Fruit fly (Drosophila melanogaster) whole organism, embryonic: ENCODE data around the gene kis.
A peak's percentile ranks its signal among the peaks of the same experiment; 100 is the strongest.

Experiments used
- Bgb ChIP-seq: fragments of 200-800 bp; sonication (Bioruptor generic); IDR thresholded peaks from 2 replicates; pipeline ENCODE4 v1.3.6; 2022; ENCODE audit warnings: missing biosample characterization, missing genetic modification characterization; ENCODE audit not compliant: partially characterized antibody
- CG10979 ChIP-seq: fragments of 200-800 bp; sonication (Bioruptor generic); optimal IDR thresholded peaks from 2 replicates; lab custom pipeline; 2018; ENCODE audit warnings: missing biosample characterization, mild to moderate bottlenecking, missing genetic modification characterization, moderate library complexity
- CG13123 ChIP-seq: fragments of 200-800 bp; sonication (Bioruptor generic); optimal IDR thresholded peaks from 2 replicates; lab custom pipeline; 2016; ENCODE audit warnings: missing biosample characterization, missing genetic modification characterization
- CG13894 ChIP-seq: fragments of 200-800 bp; sonication (Bioruptor generic); optimal IDR thresholded peaks from 3 replicates; lab custom pipeline; 2018; ENCODE audit warnings: missing biosample characterization, mild to moderate bottlenecking, missing genetic modification characterization, moderate library complexity
- CG14860 ChIP-seq: fragments of 200-800 bp; sonication (Bioruptor generic); IDR thresholded peaks from 3 replicates; pipeline ENCODE4 v1.3.6; 2022; ENCODE audit warnings: missing biosample characterization, missing genetic modification characterization; ENCODE audit not compliant: partially characterized antibody
- CG1529 ChIP-seq: fragments of 200-800 bp; sonication (Bioruptor generic); optimal IDR thresholded peaks from 3 replicates; lab custom pipeline; 2018; ENCODE audit warnings: missing biosample characterization, missing genetic modification characterization
- CG17328 ChIP-seq: fragments of 200-800 bp; sonication (Bioruptor generic); IDR thresholded peaks from 2 replicates; pipeline ENCODE4 v1.3.6; 2022; ENCODE audit warnings: missing biosample characterization, missing genetic modification characterization
- CG17568 ChIP-seq: fragments of 200-800 bp; sonication (Bioruptor generic); optimal IDR thresholded peaks from 2 replicates; lab custom pipeline; 2018; ENCODE audit warnings: missing biosample characterization, mild to moderate bottlenecking, missing genetic modification characterization, moderate library complexity
- CG18262 ChIP-seq: fragments of 200-800 bp; optimal IDR thresholded peaks from 3 replicates; lab custom pipeline; 2019; ENCODE audit warnings: missing biosample characterization, mild to moderate bottlenecking, missing genetic modification characterization, moderate library complexity
- CG1832 ChIP-seq: fragments of 200-800 bp; sonication (Bioruptor generic); optimal IDR thresholded peaks from 2 replicates; lab custom pipeline; 2017; ENCODE audit warnings: missing biosample characterization, mild to moderate bottlenecking, missing genetic modification characterization, inconsistent platforms
- CG18619 ChIP-seq: fragments of 200-800 bp; sonication (Bioruptor generic); optimal IDR thresholded peaks from 3 replicates; lab custom pipeline; 2017; ENCODE audit warnings: missing biosample characterization, mild to moderate bottlenecking, missing genetic modification characterization
- CG31388 ChIP-seq: fragments of 200-800 bp; sonication (Bioruptor generic); optimal IDR thresholded peaks from 2 replicates; lab custom pipeline; 2016; ENCODE audit warnings: missing biosample characterization, missing genetic modification characterization
- CG32532 ChIP-seq: fragments of 200-800 bp; sonication (Bioruptor generic); IDR thresholded peaks from 2 replicates; pipeline ENCODE4 v1.3.6; 2022; ENCODE audit warnings: missing biosample characterization, missing genetic modification characterization
- CG33213 ChIP-seq: fragments of 200-800 bp; sonication (Bioruptor generic); optimal IDR thresholded peaks from 3 replicates; lab custom pipeline; 2016; ENCODE audit warnings: missing biosample characterization, missing genetic modification characterization
- CG3407 ChIP-seq: fragments of 200-800 bp; sonication (Bioruptor generic); optimal IDR thresholded peaks from 2 replicates; lab custom pipeline; 2018; ENCODE audit warnings: missing biosample characterization, mild to moderate bottlenecking, missing genetic modification characterization
- CG3838 ChIP-seq: fragments of 200-800 bp; sonication (Bioruptor generic); optimal IDR thresholded peaks from 3 replicates; lab custom pipeline; 2016; ENCODE audit warnings: missing biosample characterization, missing genetic modification characterization
- CG3995 ChIP-seq: fragments of 200-800 bp; sonication (Bioruptor generic); optimal IDR thresholded peaks from 3 replicates; lab custom pipeline; 2016; ENCODE audit warnings: missing biosample characterization, missing genetic modification characterization
- CG4820 ChIP-seq: fragments of 200-800 bp; sonication (Bioruptor generic); optimal IDR thresholded peaks from 3 replicates; lab custom pipeline; 2016; ENCODE audit warnings: missing biosample characterization, missing genetic modification characterization
- CG8765 ChIP-seq: fragments of 200-800 bp; sonication (Bioruptor generic); IDR thresholded peaks from 2 replicates; pipeline ENCODE4 v1.3.6; 2022; ENCODE audit warnings: missing biosample characterization, missing genetic modification characterization
- CoRest ChIP-seq: fragments of 200-800 bp; sonication (Bioruptor generic); optimal IDR thresholded peaks from 3 replicates; lab custom pipeline; 2018; ENCODE audit warnings: missing biosample characterization, mild to moderate bottlenecking, missing genetic modification characterization, moderate library complexity
- D19A ChIP-seq: fragments of 200-800 bp; optimal IDR thresholded peaks from 3 replicates; lab custom pipeline; 2019; ENCODE audit warnings: missing biosample characterization, mild to moderate bottlenecking, missing genetic modification characterization, moderate library complexity
- Fer2 ChIP-seq: fragments of 200-800 bp; sonication (Bioruptor generic); optimal IDR thresholded peaks from 2 replicates; lab custom pipeline; 2018; ENCODE audit warnings: missing biosample characterization, mild to moderate bottlenecking, missing genetic modification characterization, moderate library complexity
- HHEX ChIP-seq: fragments of 200-800 bp; sonication (Bioruptor generic); optimal IDR thresholded peaks from 3 replicates; lab custom pipeline; 2017; ENCODE audit warnings: missing biosample characterization, mild to moderate bottlenecking, missing genetic modification characterization, missing genetic modification reagents
- MBD-R2 ChIP-seq: fragments of 200-800 bp; sonication (Bioruptor generic); IDR thresholded peaks from 2 replicates; pipeline ENCODE4 v1.3.6; 2022; ENCODE audit warnings: missing biosample characterization, missing genetic modification characterization
- Med ChIP-seq: fragments of 200-800 bp; sonication (Bioruptor generic); peaks from one replicate; lab custom pipeline; 2016; ENCODE audit warnings: missing biosample characterization, missing genetic modification characterization, mild to moderate bottlenecking, inconsistent platforms, moderate library complexity
- NFAT ChIP-seq: fragments of 200-800 bp; sonication (Bioruptor generic); IDR thresholded peaks from 2 replicates; pipeline ENCODE4 v1.3.6; 2022; ENCODE audit warnings: missing biosample characterization, missing genetic modification characterization
- Ptx1 ChIP-seq: fragments of 200-800 bp; sonication (Bioruptor generic); IDR thresholded peaks from 2 replicates; pipeline ENCODE4 v1.3.6; 2022; ENCODE audit warnings: missing biosample characterization, missing genetic modification characterization
- Six4 ChIP-seq: fragments of 200-800 bp; sonication (Bioruptor generic); optimal IDR thresholded peaks from 2 replicates; lab custom pipeline; 2016; ENCODE audit warnings: missing biosample characterization, missing genetic modification characterization
- Sox100B ChIP-seq: fragments of 200-800 bp; sonication (Bioruptor generic); optimal IDR thresholded peaks from 3 replicates; lab custom pipeline; 2018; ENCODE audit warnings: missing biosample characterization, mild to moderate bottlenecking, missing genetic modification characterization
- Ssrp ChIP-seq: fragments of 200-800 bp; sonication (Bioruptor generic); optimal IDR thresholded peaks from 2 replicates; lab custom pipeline; 2018; ENCODE audit warnings: missing biosample characterization, mild to moderate bottlenecking, missing genetic modification characterization, moderate library complexity
- Trl ChIP-seq, 3 experiments: fragments of >200 bp in 2 of 3; fragments of 200-800 bp in 1 of 3; sonication (Bioruptor generic) in 1 of 3; optimal IDR thresholded peaks; 2 replicates in 1 of 3; 3 replicates in 2 of 3; lab custom pipeline; 2016 to 2017; ENCODE audit warnings: missing biosample characterization in 1 of 3, missing genetic modification characterization in 1 of 3
- Xrp1 ChIP-seq: fragments of 200-800 bp; sonication (Bioruptor generic); IDR thresholded peaks from 2 replicates; pipeline ENCODE4 v1.3.6; 2022; ENCODE audit warnings: missing biosample characterization, missing genetic modification characterization
- chinmo ChIP-seq: fragments of 200-800 bp; sonication (Bioruptor generic); IDR thresholded peaks from 4 replicates; pipeline ENCODE4 v1.3.6; 2022; ENCODE audit warnings: missing biosample characterization, missing genetic modification characterization; ENCODE audit not compliant: partially characterized antibody
- cwo ChIP-seq: fragments of 200-800 bp; sonication (Bioruptor generic); optimal IDR thresholded peaks from 3 replicates; lab custom pipeline; 2017; ENCODE audit warnings: missing biosample characterization, missing genetic modification characterization, mild to moderate bottlenecking, moderate library complexity, missing genetic modification reagents
- fd96Cb ChIP-seq: fragments of 200-800 bp; sonication (Bioruptor generic); optimal IDR thresholded peaks from 2 replicates; lab custom pipeline; 2018; ENCODE audit warnings: missing biosample characterization, mild to moderate bottlenecking, missing genetic modification characterization, moderate library complexity
- fru ChIP-seq: fragments of >200 bp; optimal IDR thresholded peaks from 2 replicates; lab custom pipeline; 2017
- gro ChIP-seq: fragments of 200-800 bp; sonication (Bioruptor generic); optimal IDR thresholded peaks from 2 replicates; lab custom pipeline; 2016; ENCODE audit warnings: missing biosample characterization, missing genetic modification characterization
- gsb ChIP-seq: fragments of 200-800 bp; sonication (Bioruptor generic); IDR thresholded peaks from 2 replicates; pipeline ENCODE4 v1.3.6; 2022; ENCODE audit warnings: missing biosample characterization, missing genetic modification characterization
- hkb ChIP-seq, 2 experiments: fragments of 200-800 bp in 1 of 2; fragments of >200 bp in 1 of 2; sonication (Bioruptor generic) in 1 of 2; IDR thresholded peaks in 1 of 2; optimal IDR thresholded peaks in 1 of 2; 2 replicates each; pipeline versions ENCODE4 v1.3.6 to Lab custom; 2017 to 2022; ENCODE audit warnings: missing biosample characterization in 1 of 2, missing genetic modification characterization in 1 of 2
- lab ChIP-seq: fragments of 200-800 bp; sonication (Bioruptor generic); optimal IDR thresholded peaks from 3 replicates; lab custom pipeline; 2017; ENCODE audit warnings: missing biosample characterization, missing genetic modification characterization, mild to moderate bottlenecking, moderate library complexity, missing genetic modification reagents
- lmd ChIP-seq: fragments of 200-800 bp; sonication (Bioruptor generic); IDR thresholded peaks from 2 replicates; pipeline ENCODE4 v1.3.6; 2022; ENCODE audit warnings: missing biosample characterization, missing genetic modification characterization
- lola ChIP-seq, 3 experiments: fragments of >200 bp in 2 of 3; fragments of 200-800 bp in 1 of 3; sonication (Bioruptor generic) in 1 of 3; optimal IDR thresholded peaks; 2 replicates each; lab custom pipeline; 2017 to 2019; ENCODE audit warnings: missing biosample characterization in 3 of 3, missing genetic modification characterization in 3 of 3, mild to moderate bottlenecking in 1 of 3, moderate library complexity in 1 of 3
- mirr ChIP-seq: fragments of 200-800 bp; sonication (Bioruptor generic); optimal IDR thresholded peaks from 3 replicates; lab custom pipeline; 2018; ENCODE audit warnings: missing biosample characterization, mild to moderate bottlenecking, missing genetic modification characterization
- nmo ChIP-seq: fragments of 200-800 bp; sonication (Bioruptor generic); optimal IDR thresholded peaks from 2 replicates; lab custom pipeline; 2018; ENCODE audit warnings: missing biosample characterization, mild to moderate bottlenecking, missing genetic modification characterization, moderate library complexity
- pros ChIP-seq: fragments of 200-800 bp; sonication (Bioruptor generic); optimal IDR thresholded peaks from 3 replicates; lab custom pipeline; 2019; ENCODE audit warnings: missing biosample characterization, mild to moderate bottlenecking, missing genetic modification characterization, moderate library complexity
- scrt ChIP-seq: fragments of 200-800 bp; sonication (Bioruptor generic); optimal IDR thresholded peaks from 2 replicates; lab custom pipeline; 2018; ENCODE audit warnings: missing biosample characterization, mild to moderate bottlenecking, missing genetic modification characterization, moderate library complexity
- sens-2 ChIP-seq: fragments of 200-800 bp; sonication (Bioruptor generic); IDR thresholded peaks from 2 replicates; pipeline ENCODE4 v1.3.6; 2022; ENCODE audit warnings: missing biosample characterization, missing genetic modification characterization
- shn ChIP-seq: fragments of 200-800 bp; sonication (Bioruptor generic); optimal IDR thresholded peaks from 3 replicates; lab custom pipeline; 2016; ENCODE audit warnings: missing biosample characterization, missing genetic modification characterization

Gene kis

DNA sequence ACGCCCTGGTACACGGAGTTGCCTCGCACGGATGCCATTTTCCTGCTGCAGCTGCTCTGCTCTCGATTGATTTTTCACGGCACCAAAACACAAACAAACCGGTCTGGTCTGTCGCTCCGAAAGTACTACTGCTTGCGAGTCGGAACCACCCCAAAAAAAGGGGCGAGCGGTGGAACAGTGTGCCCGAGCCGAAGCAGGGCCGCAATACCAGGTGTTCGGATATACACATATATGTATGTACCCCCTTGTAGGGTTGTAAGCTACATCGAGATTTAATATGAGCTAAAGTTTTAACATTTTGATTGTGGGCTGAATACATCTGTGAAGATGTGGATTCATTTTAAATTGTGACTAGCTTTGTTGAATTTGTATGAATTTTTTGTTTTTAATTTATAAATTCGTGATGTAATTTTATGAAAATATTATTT lies 35.0 kb upstream of the kis start (continued):
- TF ChIP-seq CG18262 (tag; lab: Kevin White, UChicago), result peak; percentile 38
- peak; percentile 94 for TF ChIP-seq Med
- TF ChIP-seq NFAT (GFP tag; lab: Robert Waterston, UW), result peak; percentile 50; the same call in 1 of the 2 replicates
- TF ChIP-seq CG3995 (GFP tag; lab: Kevin White, UChicago), result no peak
- peak; percentile 9; the same call in 1 of the 2 replicates for TF ChIP-seq lmd (GFP tag; lab: Robert Waterston, UW)
- 0 out of 2 replicates have a peak, but pooled peaks have one; percentile 33 for TF ChIP-seq sens-2 (GFP tag; lab: Robert Waterston, UW)
- TF ChIP-seq CG8765, result no peak
- no peak for TF ChIP-seq fru (lab: Kevin White, UChicago)
- TF ChIP-seq CoRest, result peak; percentile 64
- peak; percentile 19 for TF ChIP-seq CG3407 (GFP tag; lab: Kevin White, UChicago)
- peak; percentile 49 for TF ChIP-seq mirr (GFP tag; lab: Kevin White, UChicago)
- peak; percentile 22 for TF ChIP-seq fd96Cb (tag; lab: Kevin White, UChicago)
- TF ChIP-seq cwo (GFP tag; lab: Kevin White, UChicago), result peak; percentile 52
- no peak for TF ChIP-seq CG1832 (GFP tag; lab: Kevin White, UChicago)
- TF ChIP-seq Bgb (GFP tag; lab: Robert Waterston, UW), result peak; percentile 53; the same call in 1 of the 2 replicates
- peak; percentile 16 for TF ChIP-seq CG17568 (GFP tag; lab: Kevin White, UChicago)
- peak; percentile 59 for TF ChIP-seq gro (GFP tag; lab: Kevin White, UChicago)
- peak; percentile 45; the same call in 1 of the 2 replicates for TF ChIP-seq Ptx1
- TF ChIP-seq lola (GFP tag; optimal IDR thresholded peaks at IDR 0.05; lab: Kevin White, UChicago), result peak in 1 of 3 experiments; percentile 36
- TF ChIP-seq CG10979, result peak; percentile 33
- TF ChIP-seq CG33213 (GFP tag; lab: Kevin White, UChicago), result peak; percentile 70
- TF ChIP-seq pros (GFP tag; lab: Kevin White, UChicago), result no peak
- no peak for TF ChIP-seq CG1529
- TF ChIP-seq CG17328, result 0 out of 2 replicates have a peak, but pooled peaks have one; percentile 35
- TF ChIP-seq CG4820, result peak; percentile 3
- no peak for TF ChIP-seq Ssrp (tag; lab: Kevin White, UChicago)
- TF ChIP-seq CG31388, result no peak
- TF ChIP-seq nmo (GFP tag; lab: Kevin White, UChicago), result peak; percentile 46
- peak; percentile 39 for TF ChIP-seq scrt (GFP tag; lab: Kevin White, UChicago)
- TF ChIP-seq lab (GFP tag; lab: Kevin White, UChicago), result no peak
- peak; percentile 56; the same call in 1 of the 2 replicates for TF ChIP-seq Xrp1 (GFP tag; lab: Robert Waterston, UW)
- TF ChIP-seq CG18619 (GFP tag; lab: Kevin White, UChicago), result peak; percentile 13
- no peak for TF ChIP-seq Trl (optimal IDR thresholded peaks at IDR 0.05; lab: Kevin White, UChicago)
- TF ChIP-seq Trl (GFP tag; optimal IDR thresholded peaks at IDR 0.05; lab: Kevin White, UChicago), result peak; percentile 54
- peak; percentile 62 for TF ChIP-seq D19A (tag; lab: Kevin White, UChicago)
- peak; percentile 50 for TF ChIP-seq shn (GFP tag; lab: Kevin White, UChicago)
- peak; percentile 66 for TF ChIP-seq CG32532 (GFP tag; lab: Robert Waterston, UW)
- TF ChIP-seq HHEX (GFP tag; lab: Kevin White, UChicago), result peak; percentile 55
- peak; percentile 28 for TF ChIP-seq Six4
- peak; percentile 77; the same call in 1 of the 2 replicates for TF ChIP-seq MBD-R2 (GFP tag; lab: Robert Waterston, UW)
- no peak for TF ChIP-seq CG3838
- TF ChIP-seq chinmo (GFP tag; lab: Robert Waterston, UW), result peak; percentile 5; the same call in 1 of the 4 replicates
- TF ChIP-seq CG13894 (tag; lab: Kevin White, UChicago), result peak; percentile 84
- no peak for TF ChIP-seq CG13123
- TF ChIP-seq Sox100B, result peak; percentile 30
- no peak for TF ChIP-seq CG14860 (GFP tag; lab: Robert Waterston, UW)
- no peak for TF ChIP-seq Fer2
- TF ChIP-seq hkb (optimal IDR thresholded peaks at IDR 0.05; lab: Kevin White, UChicago), result no peak
- TF ChIP-seq hkb (GFP tag; IDR thresholded peaks at IDR 0.05; lab: Robert Waterston, UW), result peak; percentile 42; the same call in 1 of the 2 replicates
- 0 out of 2 replicates have a peak, but pooled peaks have one; percentile 41 for TF ChIP-seq gsb (GFP tag; lab: Robert Waterston, UW)
